Worm (Caenorhabditis elegans): ENCODE measurements around the gene F54H12.10.

DNA sequence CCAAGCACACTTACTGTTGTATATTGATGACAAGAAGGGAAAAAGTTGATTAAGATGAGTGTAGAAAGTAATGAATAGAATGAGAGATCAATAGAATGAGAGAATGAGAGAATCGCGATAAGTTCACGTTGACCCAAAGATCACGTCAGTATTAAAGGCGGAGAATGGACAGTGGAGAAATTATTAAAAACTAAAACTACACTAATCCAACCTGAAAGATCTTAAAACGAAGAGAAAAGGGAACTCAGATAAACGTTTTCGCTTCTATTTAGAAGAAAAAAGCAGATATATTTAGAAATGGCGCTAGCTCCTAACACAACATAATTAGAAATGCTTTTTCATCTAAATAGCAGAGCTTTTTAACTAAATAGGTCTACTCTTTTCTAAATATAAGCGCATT is 5.6 kb downstream of the F54H12.10 start, which contains the start of gene let-754:
- no peak for TF ChIP-seq F22D6.2 (tag; optimal IDR thresholded peaks at IDR 0.05)
- no peak for TF ChIP-seq attf-3 (GFP tag; conservative IDR thresholded peaks at IDR 0.05)
- TF ChIP-seq let-607 (tag; optimal IDR thresholded peaks at IDR 0.05) = no peak
- no peak for TF ChIP-seq ceh-58 (GFP tag; IDR thresholded peaks at IDR 0.05)
- TF ChIP-seq F10E7.11 (tag; optimal IDR thresholded peaks at IDR 0.05) = no peak
- no peak for TF ChIP-seq lin-26 (GFP tag; IDR thresholded peaks at IDR 0.05)
- TF ChIP-seq him-1 (tag; optimal IDR thresholded peaks at IDR 0.05) = no peak
- no peak for TF ChIP-seq dpl-1 (GFP tag; optimal IDR thresholded peaks at IDR 0.05)
- no peak for TF ChIP-seq ets-4 (GFP tag; optimal IDR thresholded peaks at IDR 0.05)
- TF ChIP-seq K12H6.12 (tag; optimal IDR thresholded peaks at IDR 0.05) = no peak
- TF ChIP-seq mxl-1 (tag; optimal IDR thresholded peaks at IDR 0.05) = no peak
